Fruit fly (Drosophila melanogaster): ENCODE data around the gene obst-G.

- TF ChIP-seq CG8478 (optimal IDR thresholded peaks at IDR 0.05) (no peak), Dll (optimal IDR thresholded peaks at IDR 0.05) (no peak)
Observed at dm6 chr3L:11953217-11953616, at the start of gene obst-G.
